Fruit fly (Drosophila melanogaster) whole organism, pupa: ENCODE data around the gene CG45045.
A peak's percentile ranks its signal among the peaks of the same experiment; 100 is the strongest.

Experiments
- CG10348 ChIP-seq: fragments of 200-800 bp; sonication (Bioruptor generic); IDR thresholded peaks from 2 replicates; pipeline ENCODE4 v1.3.6; 2022; ENCODE audit warnings: missing biosample characterization, missing genetic modification characterization
- CG12605 ChIP-seq: fragments of 200-800 bp; sonication (Bioruptor generic); IDR thresholded peaks from 2 replicates; pipeline ENCODE4 v1.3.6; 2022; ENCODE audit warnings: missing biosample characterization, missing genetic modification characterization
- CG17806 ChIP-seq: fragments of 200-800 bp; sonication (Bioruptor generic); optimal IDR thresholded peaks from 2 replicates; lab custom pipeline; 2018; ENCODE audit warnings: missing biosample characterization, mild to moderate bottlenecking, missing genetic modification characterization, moderate library complexity
- CG32121 ChIP-seq: fragments of 200-800 bp; sonication (Bioruptor generic); IDR thresholded peaks from 2 replicates; pipeline ENCODE4 v1.3.6; 2022; ENCODE audit warnings: missing biosample characterization, missing genetic modification characterization
- CG4496 ChIP-seq: fragments of 200-800 bp; sonication (Bioruptor generic); IDR thresholded peaks from 3 replicates; pipeline ENCODE4 v1.3.6; 2022; ENCODE audit warnings: missing biosample characterization, missing genetic modification characterization
- CG8301 ChIP-seq: fragments of 200-800 bp; sonication (Bioruptor generic); optimal IDR thresholded peaks from 2 replicates; lab custom pipeline; 2018; ENCODE audit warnings: missing biosample characterization, mild to moderate bottlenecking, missing genetic modification characterization
- CG9948 ChIP-seq: fragments of 200-800 bp; sonication (Bioruptor generic); optimal IDR thresholded peaks from 2 replicates; lab custom pipeline; 2018; ENCODE audit warnings: missing biosample characterization, mild to moderate bottlenecking, missing genetic modification characterization, moderate library complexity
- D1 ChIP-seq: fragments of 200-800 bp; sonication (Bioruptor generic); optimal IDR thresholded peaks from 2 replicates; lab custom pipeline; 2018; ENCODE audit warnings: missing biosample characterization, mild to moderate bottlenecking, missing genetic modification characterization, moderate library complexity
- EcR ChIP-seq: fragments of 200-800 bp; sonication (Bioruptor generic); optimal IDR thresholded peaks from 3 replicates; lab custom pipeline; 2019; ENCODE audit warnings: missing biosample characterization, missing genetic modification characterization, mild to moderate bottlenecking, moderate library complexity, missing genetic modification reagents
- Pif1A ChIP-seq: fragments of 200-800 bp; sonication (Bioruptor generic); optimal IDR thresholded peaks from 3 replicates; lab custom pipeline; 2016; ENCODE audit warnings: missing biosample characterization, missing genetic modification characterization
- Pif1B ChIP-seq: fragments of 200-800 bp; sonication (Bioruptor generic); optimal IDR thresholded peaks from 3 replicates; lab custom pipeline; 2016; ENCODE audit warnings: missing biosample characterization, missing genetic modification characterization
- gl ChIP-seq: fragments of 200-800 bp; sonication (Bioruptor generic); optimal IDR thresholded peaks from 2 replicates; lab custom pipeline; 2018; ENCODE audit warnings: missing biosample characterization, mild to moderate bottlenecking, missing genetic modification characterization

dm6 chr3R:17680639-17681302 lies 13.4 kb downstream of the CG45045 start:
- TF ChIP-seq Pif1A (no peak), CG17806 (tag; lab: Kevin White, UChicago) (no peak), CG12605 (GFP tag; lab: Robert Waterston, UW) (no peak), CG32121 (peak; percentile 44; the same call in 1 of the 2 replicates), CG9948 (peak; percentile 21), CG8301 (peak; percentile 45), CG4496 (GFP tag; lab: Robert Waterston, UW) (no peak), EcR (GFP tag; lab: Kevin White, UChicago) (peak; percentile 33), Pif1B (no peak), D1 (no peak), CG10348 (no peak), gl (no peak)
